Worm (Caenorhabditis elegans): ENCODE measurements around the gene ins-14.
"Not testable (repeated sequence)": the region's sequence is repeated elsewhere in the genome, so short reads cannot be mapped to it uniquely, and the experiment has no call there.

Gene ins-14

DNA sequence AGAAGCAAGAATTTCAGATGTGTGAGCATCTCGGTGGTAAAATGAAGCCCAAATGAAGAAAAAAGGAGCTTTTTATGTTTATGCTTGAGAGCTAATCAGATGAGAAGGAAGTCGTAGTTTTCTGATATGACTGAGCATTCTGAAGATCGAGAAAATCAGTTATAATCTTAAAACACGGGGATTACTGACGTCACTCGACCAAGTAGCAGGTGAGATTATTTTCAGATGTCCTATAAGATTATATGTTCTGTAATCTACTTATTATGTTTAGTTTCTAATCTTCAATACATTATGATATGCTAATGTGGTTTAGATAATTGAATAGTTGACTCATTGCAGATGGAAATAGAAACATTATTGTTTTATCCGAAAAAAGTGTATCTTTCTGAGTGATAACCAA lies at the start of gene ins-14:
TSS of gene ins-14 (minus strand) at position 32 of the 400 bp plus-strand sequence.
- TF ChIP-seq unc-62 (GFP tag; optimal IDR thresholded peaks at IDR 0.05) = no peak

DNA sequence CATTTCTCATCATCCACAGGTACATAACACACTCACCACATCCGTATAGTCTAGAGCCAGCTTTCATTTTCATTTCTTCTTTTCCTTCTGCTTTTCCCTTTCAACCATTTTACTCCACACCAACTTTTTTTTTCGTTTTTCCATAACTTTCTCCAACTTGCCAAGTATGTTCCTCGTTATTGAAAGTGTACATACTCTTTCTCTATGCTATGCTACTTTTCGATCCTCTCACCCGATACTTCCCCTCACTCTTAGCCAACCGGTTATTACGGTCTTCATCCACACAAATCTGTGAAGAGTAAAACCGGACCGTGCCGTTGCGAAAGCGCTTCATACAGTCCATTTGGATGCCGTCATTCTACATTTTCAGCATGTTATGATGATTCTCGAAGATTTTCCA lies 46.3 kb upstream of the ins-14 start, which contains the start of gene T13C2.2:
TSS of gene T13C2.2 (plus strand) at position 301 of the 400 bp plus-strand sequence.
- TF ChIP-seq unc-62 (GFP tag; optimal IDR thresholded peaks at IDR 0.05) = no peak

DNA sequence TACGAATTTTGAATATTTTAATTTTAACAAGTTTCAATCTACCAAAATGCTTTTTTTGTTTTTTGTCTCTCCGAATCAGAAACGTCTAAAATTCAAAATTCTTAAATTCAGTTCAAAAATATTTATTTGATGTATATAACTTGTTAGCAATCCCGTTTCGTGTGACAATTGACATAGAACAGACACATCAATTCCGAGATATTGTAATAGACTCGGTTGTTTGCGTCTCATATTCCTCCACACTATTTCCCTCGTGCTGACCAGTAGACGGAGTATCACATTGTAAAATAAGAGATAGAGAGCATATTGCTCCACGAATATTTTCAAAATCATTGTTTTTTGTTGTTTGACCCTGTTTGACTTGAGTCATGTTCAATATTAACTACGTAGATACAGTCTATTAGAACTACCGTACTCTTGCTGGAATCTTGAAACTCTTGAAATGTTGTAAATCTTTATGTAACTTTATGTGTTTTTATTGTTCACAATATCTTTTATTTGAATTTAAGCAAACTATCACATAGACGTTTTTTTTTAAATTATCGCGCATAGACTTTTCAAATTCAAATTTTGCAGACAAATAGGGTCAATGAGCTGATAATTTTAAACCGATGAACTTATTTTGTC lies 43.2 kb upstream of the ins-14 start, which contains the start of gene T13C2.3:
TSS of gene T13C2.3 (plus strand) at position 577 of the 627 bp plus-strand sequence.
- no peak for TF ChIP-seq unc-62 (GFP tag; optimal IDR thresholded peaks at IDR 0.05)

DNA sequence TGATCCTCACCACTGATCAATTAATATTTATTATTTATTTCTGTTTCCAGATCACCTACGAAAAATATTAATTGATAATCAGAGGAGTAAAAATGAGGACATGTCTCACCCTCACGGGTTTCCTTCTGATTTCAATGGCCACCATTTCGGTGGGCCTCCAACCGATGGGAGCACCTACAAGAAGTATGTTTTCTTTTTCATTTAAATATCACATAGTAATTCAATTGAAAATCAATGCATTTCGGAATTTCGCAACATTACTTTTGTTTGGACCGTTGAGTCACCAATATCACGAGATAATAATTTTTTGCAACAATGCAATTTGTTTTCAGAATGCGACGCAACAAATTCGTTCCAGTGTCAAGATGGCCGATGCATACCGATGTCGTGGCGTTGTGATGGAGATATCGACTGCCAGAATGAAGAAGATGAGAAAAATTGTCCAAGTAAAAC lies 37.8 kb upstream of the ins-14 start, which contains the start of gene gldi-2:
TSS of gene gldi-2 (plus strand) at position 51 of the 453 bp plus-strand sequence.
- TF ChIP-seq unc-62 (GFP tag; optimal IDR thresholded peaks at IDR 0.05) = no peak

DNA sequence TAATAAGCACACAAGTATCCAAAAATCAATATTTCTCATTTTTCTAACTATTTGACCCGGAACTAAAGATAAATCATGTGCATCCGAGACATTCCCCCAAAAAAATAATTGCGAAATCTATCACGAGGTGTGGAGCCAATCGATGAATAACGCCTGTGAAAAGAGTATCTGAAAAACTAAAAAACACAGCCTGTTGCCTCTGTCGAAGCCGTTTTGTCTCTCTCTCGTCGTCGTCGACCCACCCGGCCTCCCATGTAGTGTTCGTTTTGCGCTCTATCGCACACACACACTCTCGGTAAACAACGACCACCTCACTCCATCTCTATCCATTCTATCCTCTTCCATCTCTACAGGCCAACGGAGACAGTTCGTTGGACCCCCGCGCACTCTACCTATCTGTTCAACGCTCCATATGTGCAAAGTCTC lies 37.1 kb upstream of the ins-14 start:
- no peak for TF ChIP-seq unc-62 (GFP tag; optimal IDR thresholded peaks at IDR 0.05)

DNA sequence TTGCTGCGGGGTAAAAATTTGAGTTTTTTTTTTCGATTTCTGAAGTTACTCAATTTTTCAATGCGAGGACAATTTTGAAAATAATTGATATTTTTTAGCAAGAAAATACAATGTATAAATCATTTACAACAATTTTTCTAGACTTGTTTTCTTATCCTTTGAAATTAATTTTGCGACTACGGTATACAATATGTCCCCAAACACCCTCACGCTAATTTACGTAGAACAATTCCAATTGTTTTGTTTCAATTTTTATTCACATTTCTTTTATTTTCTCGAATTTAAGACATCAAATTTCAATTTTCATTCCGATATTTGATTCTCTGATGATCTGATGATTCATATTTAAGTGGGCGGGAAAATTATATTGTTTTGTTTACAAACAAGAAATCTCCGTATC lies 36.4 kb upstream of the ins-14 start:
- no peak for TF ChIP-seq unc-62 (GFP tag; optimal IDR thresholded peaks at IDR 0.05)

DNA sequence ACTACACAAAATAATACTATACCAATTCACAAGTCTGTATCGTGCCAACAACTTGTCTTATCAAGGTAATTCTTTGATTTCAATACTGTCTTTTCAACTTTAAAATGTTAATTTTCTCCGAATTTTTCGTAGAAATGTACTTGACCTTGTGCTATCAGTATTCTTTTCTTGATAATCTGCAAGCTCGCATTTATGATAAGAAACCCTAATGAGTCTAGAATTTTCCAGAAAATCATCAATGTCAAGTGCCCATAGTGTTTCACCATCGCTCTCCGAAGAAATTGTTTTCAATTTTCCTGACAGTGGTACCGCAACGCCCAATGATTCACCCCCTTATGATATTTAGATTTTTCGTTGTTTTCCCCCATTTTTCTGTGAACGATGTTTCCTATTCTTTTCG lies 35.6 kb upstream of the ins-14 start:
- TF ChIP-seq unc-62 (GFP tag; optimal IDR thresholded peaks at IDR 0.05) = no peak

DNA sequence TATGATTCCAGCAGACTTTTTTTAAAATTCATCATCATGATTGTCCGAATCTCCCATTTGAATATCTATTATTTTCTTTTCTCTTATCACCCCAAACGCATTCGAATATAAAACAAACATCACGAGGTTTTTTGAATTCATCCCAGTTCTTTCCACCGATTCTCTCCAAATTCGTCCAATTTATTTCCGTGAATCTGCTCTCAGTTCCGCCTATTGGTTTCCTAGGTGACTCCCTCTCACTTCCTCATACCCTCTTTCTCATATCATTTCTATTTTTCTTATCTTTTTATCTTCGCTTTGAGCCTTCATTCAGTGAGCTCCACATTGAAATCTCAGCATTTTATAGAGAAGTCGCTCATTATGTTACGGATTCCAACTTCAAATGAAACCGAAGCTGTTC lies 33.5 kb upstream of the ins-14 start, which contains the start of gene T13C2.7:
TSS of gene T13C2.7 (plus strand) at position 301 of the 400 bp plus-strand sequence.
- TF ChIP-seq unc-62 (GFP tag; optimal IDR thresholded peaks at IDR 0.05) = no peak

DNA sequence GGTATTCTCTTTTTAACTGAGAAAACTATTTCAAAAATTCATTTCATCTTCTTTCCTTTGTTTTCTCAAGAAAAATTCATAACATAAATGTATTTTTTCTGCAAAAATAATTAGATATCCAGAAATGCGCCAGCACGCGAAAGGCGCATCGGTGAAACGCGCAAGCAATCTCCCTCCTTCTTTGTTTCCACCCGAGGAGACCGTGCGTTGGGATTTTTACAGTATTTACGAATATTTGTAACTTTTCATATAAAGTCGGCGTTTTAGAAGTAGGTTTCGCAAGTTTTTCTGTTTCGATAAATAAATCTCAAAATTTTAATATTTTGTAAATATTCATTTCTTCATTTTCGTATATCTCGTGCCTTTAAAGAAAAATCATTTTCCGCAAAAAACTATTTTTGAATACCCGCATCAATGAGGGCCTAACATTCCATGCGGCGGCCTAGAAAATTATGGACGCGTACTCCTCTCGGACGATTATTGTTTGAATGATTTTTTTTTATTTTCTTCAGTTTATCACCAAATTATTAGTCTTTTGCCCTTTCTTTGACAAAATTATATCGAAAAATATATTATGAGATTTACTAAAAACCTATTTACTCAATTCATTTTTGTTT lies 30.9 kb upstream of the ins-14 start, which contains the start of gene ssup-72:
TSS of gene ssup-72 (plus strand) at position 181 of the 617 bp plus-strand sequence.
- TF ChIP-seq unc-62 (GFP tag; optimal IDR thresholded peaks at IDR 0.05) = no peak

DNA sequence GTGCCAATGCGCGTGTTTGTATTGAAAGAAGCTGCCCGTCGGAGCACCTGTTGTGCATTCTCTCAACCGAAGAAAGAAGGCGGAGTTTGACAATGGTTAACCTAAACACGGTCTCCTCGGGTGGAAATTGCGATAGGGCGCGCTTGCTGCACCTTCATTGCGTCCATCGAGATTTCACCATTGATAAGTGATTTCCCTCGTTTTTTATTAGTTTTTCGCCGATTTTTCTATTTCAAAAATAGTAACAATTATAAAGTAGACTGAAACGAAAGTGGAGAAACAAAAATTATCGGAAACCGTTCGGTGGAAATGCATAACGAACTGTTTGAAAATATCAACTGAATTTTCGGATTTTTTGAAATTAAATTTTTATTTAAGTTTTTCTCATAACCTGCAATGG lies 29.5 kb upstream of the ins-14 start, which contains the start of gene agr-1:
TSS of gene agr-1 (minus strand) at position 101 of the 400 bp plus-strand sequence.
- not testable (repeated sequence) for TF ChIP-seq unc-62 (GFP tag; optimal IDR thresholded peaks at IDR 0.05)

DNA sequence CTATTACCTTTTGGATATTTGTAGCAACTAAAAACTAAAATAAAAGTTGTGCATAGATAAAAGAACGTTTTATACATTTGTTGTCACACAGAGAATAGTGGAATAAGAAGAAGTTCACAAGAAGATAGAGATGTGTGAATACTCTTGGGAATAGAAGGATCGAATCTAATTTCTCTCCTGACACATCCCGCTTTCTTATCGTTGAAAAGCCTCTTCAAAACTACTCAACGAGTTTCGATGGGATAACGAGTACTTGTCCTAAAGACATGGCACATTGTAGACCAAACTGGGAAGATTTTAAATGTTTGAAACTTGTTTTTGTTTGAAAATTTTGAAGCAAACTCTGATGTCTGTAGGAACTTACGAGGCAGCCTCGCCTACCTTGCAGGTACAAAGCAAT lies 26.9 kb upstream of the ins-14 start:
- TF ChIP-seq unc-62 (GFP tag; optimal IDR thresholded peaks at IDR 0.05) = no peak

DNA sequence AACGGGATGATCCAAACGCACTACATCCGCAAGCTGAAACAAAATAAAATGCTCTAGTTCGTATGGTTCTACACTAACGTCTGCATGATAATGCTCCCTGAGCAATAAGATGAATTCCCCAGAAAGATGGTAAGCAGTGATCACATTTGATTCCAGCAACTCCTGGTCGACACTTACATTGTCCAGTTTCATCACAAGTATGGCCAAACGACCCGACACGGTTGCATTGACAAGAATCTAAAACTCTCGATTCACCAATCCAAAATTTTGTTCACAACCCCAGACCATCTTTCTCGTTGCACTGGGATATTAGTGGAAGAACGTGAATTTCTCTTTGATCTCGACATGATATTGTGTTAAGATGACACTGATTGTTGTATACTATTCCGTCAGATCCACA lies 24.4 kb upstream of the ins-14 start:
- TF ChIP-seq unc-62 (GFP tag; optimal IDR thresholded peaks at IDR 0.05) = no peak

DNA sequence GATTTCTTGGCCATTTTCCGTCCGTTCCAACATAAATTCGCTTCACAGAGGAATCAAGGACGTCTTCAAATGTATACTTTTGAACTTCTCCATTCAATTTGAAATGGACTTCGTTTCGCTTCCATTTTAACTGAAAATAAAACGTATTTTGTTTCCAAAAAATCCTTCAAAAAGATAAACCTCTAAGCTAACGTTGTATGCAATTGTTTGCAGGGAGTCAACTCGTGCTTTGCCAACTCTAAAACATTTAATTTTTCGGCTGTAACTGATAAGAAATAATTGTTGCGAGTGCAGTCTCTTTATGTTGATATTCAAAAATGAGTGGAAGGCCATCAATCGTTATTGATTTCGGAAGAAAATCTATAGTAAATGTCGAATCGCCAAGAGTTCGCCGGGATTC lies 22.4 kb upstream of the ins-14 start, which contains the start of gene F41G3.18:
TSS of gene F41G3.18 (plus strand) at position 301 of the 400 bp plus-strand sequence.
- no peak for TF ChIP-seq unc-62 (GFP tag; optimal IDR thresholded peaks at IDR 0.05)

DNA sequence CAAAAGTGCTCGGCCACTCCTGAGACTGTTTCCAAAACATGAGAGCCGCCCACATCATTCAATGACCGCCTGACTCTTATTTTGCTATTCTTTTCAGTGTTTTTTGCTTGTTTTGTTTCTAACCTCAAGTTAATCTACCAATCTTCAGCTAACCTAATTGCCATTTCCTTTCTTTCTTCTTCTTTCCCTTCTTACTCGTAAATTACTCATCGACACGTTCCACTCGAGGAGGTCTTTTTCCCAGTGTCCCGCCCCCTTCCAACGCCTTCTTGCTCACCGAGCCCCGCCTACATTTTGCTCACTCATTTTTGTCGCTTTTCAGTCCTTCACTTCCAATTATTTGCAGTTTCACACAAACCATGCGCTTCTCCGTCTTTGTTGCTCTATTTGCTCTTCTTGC lies 19.1 kb upstream of the ins-14 start, which contains the start of gene nlp-50:
TSS of gene nlp-50 (plus strand) at position 301 of the 400 bp plus-strand sequence.
- no peak for TF ChIP-seq unc-62 (GFP tag; optimal IDR thresholded peaks at IDR 0.05)

DNA sequence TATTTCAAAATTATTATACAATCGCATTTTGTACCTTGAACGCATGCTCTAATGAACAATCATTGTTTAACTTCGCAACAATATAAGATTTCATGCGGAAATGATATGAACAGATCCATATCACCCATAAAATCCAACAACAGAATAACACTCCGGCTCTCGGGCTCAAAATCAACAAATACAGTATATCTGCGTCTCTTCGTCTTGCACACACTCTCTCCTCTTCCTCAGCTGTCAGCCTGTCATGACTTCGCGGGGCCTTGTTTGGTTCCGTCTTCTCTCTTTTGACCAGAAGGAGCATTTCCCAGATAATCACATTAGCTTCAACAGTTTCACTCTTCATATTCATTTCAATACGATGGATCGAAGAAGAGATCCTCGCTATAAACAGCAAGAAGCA lies 10.6 kb upstream of the ins-14 start, which contains the start of gene F41G3.3:
TSS of gene F41G3.3 (plus strand) at position 301 of the 400 bp plus-strand sequence.
- no peak for TF ChIP-seq unc-62 (GFP tag; optimal IDR thresholded peaks at IDR 0.05)

DNA sequence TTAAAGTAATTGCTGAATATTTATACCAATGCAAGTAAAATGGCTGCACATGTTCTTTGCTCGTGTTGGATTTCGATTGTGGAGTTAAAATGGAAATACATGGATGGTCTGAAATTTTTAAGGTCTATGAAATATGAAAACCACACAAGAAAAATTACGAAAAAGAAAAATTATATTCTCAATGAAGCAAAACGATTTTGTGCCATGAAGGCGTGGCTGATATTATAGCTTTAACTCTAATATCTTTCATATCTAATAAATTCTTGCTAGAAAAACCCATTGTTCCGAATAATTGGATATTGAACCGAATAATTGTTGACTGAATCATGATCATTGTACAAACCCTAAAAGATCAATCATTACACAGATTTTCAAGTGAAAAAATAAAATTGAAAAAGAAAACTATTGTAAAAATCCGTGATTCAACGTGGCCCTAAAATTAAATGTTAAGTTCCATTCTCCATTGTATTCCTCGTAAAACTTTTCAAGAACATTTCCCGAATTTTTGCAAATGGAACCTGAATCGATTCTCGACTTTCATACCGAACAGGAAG lies 9.1 kb upstream of the ins-14 start, which contains the start of the genes srx-95 and fis-1:
TSS of gene srx-95 (minus strand) at position 101 of the 554 bp plus-strand sequence.
TSS of gene fis-1 (plus strand) at position 504 of the 554 bp plus-strand sequence.
- no peak for TF ChIP-seq unc-62 (GFP tag; optimal IDR thresholded peaks at IDR 0.05)

All from whole organism, dauer.